Worm (Caenorhabditis elegans): ENCODE data around the gene C55B6.5.

DNA sequence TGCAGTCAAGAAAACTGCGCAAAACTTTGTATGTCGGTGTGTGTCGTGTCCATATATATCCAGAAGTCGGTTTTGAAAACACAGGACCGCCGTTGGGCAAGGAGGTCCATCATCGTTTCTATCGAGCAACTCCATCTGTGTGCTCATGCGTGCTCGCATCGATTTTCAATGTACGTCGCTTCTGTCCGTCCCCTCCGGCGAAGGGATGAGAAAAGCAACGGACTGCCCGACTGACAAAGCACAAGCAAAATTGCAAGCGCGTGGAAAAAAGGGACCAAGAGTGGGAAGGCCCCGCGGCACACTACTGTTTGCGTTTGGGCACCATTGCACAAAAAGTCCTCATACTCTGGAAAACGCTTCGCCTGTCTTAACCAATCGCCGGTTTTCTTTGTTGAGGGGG lies 17.3 kb upstream of the C55B6.5 start:
- no peak for TF ChIP-seq ceh-28 (tag; optimal IDR thresholded peaks at IDR 0.05)
- no peak for TF ChIP-seq fkh-10 (GFP tag; optimal IDR thresholded peaks at IDR 0.05)
- TF ChIP-seq elt-1 (tag; optimal IDR thresholded peaks at IDR 0.05): no peak
- TF ChIP-seq elt-2 (tag; optimal IDR thresholded peaks at IDR 0.05): no peak

All from whole organism, L3 larva.